Fruit fly (Drosophila melanogaster): ENCODE results near the gene mtSSB.

Gene mtSSB

dm6 chr3R:16234745-16235149, 29.7 kb upstream of the mtSSB start (continued):
- peak; percentile 8 for TF ChIP-seq tap (tag; optimal IDR thresholded peaks at IDR 0.05)
- TF ChIP-seq CG8388 (GFP tag; optimal IDR thresholded peaks at IDR 0.05): peak; percentile 26
- peak; percentile 2 for TF ChIP-seq corto (GFP tag; optimal IDR thresholded peaks at IDR 0.05)
- peak; percentile 33 to 79 for TF ChIP-seq bsh (GFP tag; optimal IDR thresholded peaks at IDR 0.05)
- no peak for TF ChIP-seq C15 (GFP tag; IDR thresholded peaks at IDR 0.05)
- TF ChIP-seq CG11093 (GFP tag; IDR thresholded peaks at IDR 0.05): no peak
- TF ChIP-seq CG10979 (tag; optimal IDR thresholded peaks at IDR 0.05): peak; percentile 70
- no peak for TF ChIP-seq trh (GFP tag; optimal IDR thresholded peaks at IDR 0.05)
- peak; percentile 47 for TF ChIP-seq CG18619 (GFP tag; optimal IDR thresholded peaks at IDR 0.05)
- no peak for TF ChIP-seq CG15269 (tag; optimal IDR thresholded peaks at IDR 0.05)
- peak; percentile 62 for TF ChIP-seq CG14710 (tag; optimal IDR thresholded peaks at IDR 0.05)
- no peak for TF ChIP-seq gce (GFP tag; IDR thresholded peaks at IDR 0.05)
- peak; percentile 34 for TF ChIP-seq Hsf (GFP tag; optimal IDR thresholded peaks at IDR 0.05)
- no peak for TF ChIP-seq Dip3 (GFP tag; optimal IDR thresholded peaks at IDR 0.05)
- TF ChIP-seq bcd (GFP tag; optimal IDR thresholded peaks at IDR 0.05): peak; percentile 26
- no peak for TF ChIP-seq Poxn (GFP tag; IDR thresholded peaks at IDR 0.05)
- no peak for TF ChIP-seq Dll (GFP tag; IDR thresholded peaks at IDR 0.05; ENCODE audit: partially characterized antibody)
- no peak for TF ChIP-seq CG7786 (GFP tag; optimal IDR thresholded peaks at IDR 0.05)
- TF ChIP-seq mirr (GFP tag; optimal IDR thresholded peaks at IDR 0.05): no peak
- no peak for TF ChIP-seq vvl (GFP tag; IDR thresholded peaks at IDR 0.05)
- TF ChIP-seq CG17359 (tag; optimal IDR thresholded peaks at IDR 0.05): peak; percentile 50
- peak; percentile 37 for TF ChIP-seq Hr3 (GFP tag; optimal IDR thresholded peaks at IDR 0.05)
- peak; percentile 11 for TF ChIP-seq Xbp1 (GFP tag; optimal IDR thresholded peaks at IDR 0.05)
- no peak for TF ChIP-seq Lpt (GFP tag; optimal IDR thresholded peaks at IDR 0.05)
- no peak for TF ChIP-seq gcm2 (GFP tag; optimal IDR thresholded peaks at IDR 0.05)
- TF ChIP-seq shn (GFP tag; optimal IDR thresholded peaks at IDR 0.05): no peak
- TF ChIP-seq az2 (GFP tag; optimal IDR thresholded peaks at IDR 0.05): peak; percentile 37
- TF ChIP-seq CG9437 (GFP tag; optimal IDR thresholded peaks at IDR 0.05): peak; percentile 47
- TF ChIP-seq gem (tag; optimal IDR thresholded peaks at IDR 0.05): peak; percentile 72
- peak; percentile 4 for TF ChIP-seq CG18476 (GFP tag; optimal IDR thresholded peaks at IDR 0.05)
- no peak for TF ChIP-seq Side (GFP tag; optimal IDR thresholded peaks at IDR 0.05)
- peak; percentile 1 for TF ChIP-seq Blimp-1 (GFP tag; optimal IDR thresholded peaks at IDR 0.05)
- TF ChIP-seq Meics (GFP tag; optimal IDR thresholded peaks at IDR 0.05): peak; percentile 44
- no peak for TF ChIP-seq Dbx (GFP tag; IDR thresholded peaks at IDR 0.05)
- TF ChIP-seq ranshi (GFP tag; IDR thresholded peaks at IDR 0.05): no peak
- TF ChIP-seq ash1 (GFP tag; optimal IDR thresholded peaks at IDR 0.05): no peak
- no peak for TF ChIP-seq Gug (GFP tag; IDR thresholded peaks at IDR 0.05)
- TF ChIP-seq gcm (GFP tag; optimal IDR thresholded peaks at IDR 0.05): no peak
- peak; percentile 42 for TF ChIP-seq CG2875 (GFP tag; optimal IDR thresholded peaks at IDR 0.05)
- peak in 1 of 2 experiments; percentile 55 for TF ChIP-seq Hr51 (GFP tag; optimal IDR thresholded peaks at IDR 0.05)
- TF ChIP-seq Eip74EF (GFP tag; optimal IDR thresholded peaks at IDR 0.05): peak in 1 of 2 experiments; percentile 17
- no peak for TF ChIP-seq cwo (GFP tag; optimal IDR thresholded peaks at IDR 0.05)
- TF ChIP-seq sens-2 (GFP tag; IDR thresholded peaks at IDR 0.05): no peak
- peak; percentile 9 for TF ChIP-seq CG4854 (GFP tag; optimal IDR thresholded peaks at IDR 0.05)
- TF ChIP-seq kni (GFP tag; optimal IDR thresholded peaks at IDR 0.05): no peak
- TF ChIP-seq ap (GFP tag; IDR thresholded peaks at IDR 0.05): no peak
- peak; percentile 56 for TF ChIP-seq CG9727 (GFP tag; optimal IDR thresholded peaks at IDR 0.05)
- no peak for TF ChIP-seq tgo (GFP tag; IDR thresholded peaks at IDR 0.05)
- TF ChIP-seq ATbp (GFP tag; optimal IDR thresholded peaks at IDR 0.05): peak; percentile 29
- TF ChIP-seq Chrac-16 (GFP tag; optimal IDR thresholded peaks at IDR 0.05): no peak
- TF ChIP-seq CG13424 (tag; optimal IDR thresholded peaks at IDR 0.05): peak; percentile 53

Data from whole organism, embryonic.